Worm (Caenorhabditis elegans): ENCODE results near the gene T07G12.3.

T07G12.3 gene

DNA sequence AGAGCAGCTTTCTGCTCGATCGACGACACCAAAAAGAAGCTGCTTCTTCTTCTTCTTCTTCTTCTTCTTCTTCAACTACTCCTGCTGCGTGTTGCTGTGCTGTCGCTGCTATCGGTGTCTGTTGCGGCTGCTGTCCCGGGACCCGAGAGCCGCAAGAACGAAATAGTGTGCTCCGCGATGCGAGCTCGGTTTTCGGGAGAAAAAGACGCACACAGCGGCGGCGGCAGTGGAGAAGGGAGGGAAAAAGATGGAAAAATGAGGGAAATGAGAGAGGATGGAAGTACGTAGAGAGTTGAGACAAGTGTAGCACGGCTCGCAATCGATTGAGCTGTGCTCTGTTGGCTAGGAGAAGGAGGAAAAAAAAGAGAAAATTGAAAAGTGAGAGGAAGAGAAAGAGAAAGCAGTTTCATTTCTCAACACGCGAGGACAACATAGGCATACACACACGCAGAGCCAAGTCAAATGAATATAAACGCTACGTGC lies 29.9 kb upstream of the T07G12.3 start:
- TF ChIP-seq F13C5.2 (tag; optimal IDR thresholded peaks at IDR 0.05) = peak; percentile 49
- TF ChIP-seq hmbx-1 (tag; optimal IDR thresholded peaks at IDR 0.05) = no peak
- no peak for TF ChIP-seq tbx-37 (GFP tag; conservative IDR thresholded peaks at IDR 0.05)
- no peak for TF ChIP-seq ets-7 (tag; optimal IDR thresholded peaks at IDR 0.05)
- no peak for TF ChIP-seq flt-1 (GFP tag; IDR thresholded peaks at IDR 0.05)
- TF ChIP-seq hmg-4 (GFP tag; optimal IDR thresholded peaks at IDR 0.05) = peak; percentile 45
- no peak for TF ChIP-seq hnd-1 (tag; optimal IDR thresholded peaks at IDR 0.05)
- TF ChIP-seq pes-1 (GFP tag; IDR thresholded peaks at IDR 0.05) = no peak

DNA sequence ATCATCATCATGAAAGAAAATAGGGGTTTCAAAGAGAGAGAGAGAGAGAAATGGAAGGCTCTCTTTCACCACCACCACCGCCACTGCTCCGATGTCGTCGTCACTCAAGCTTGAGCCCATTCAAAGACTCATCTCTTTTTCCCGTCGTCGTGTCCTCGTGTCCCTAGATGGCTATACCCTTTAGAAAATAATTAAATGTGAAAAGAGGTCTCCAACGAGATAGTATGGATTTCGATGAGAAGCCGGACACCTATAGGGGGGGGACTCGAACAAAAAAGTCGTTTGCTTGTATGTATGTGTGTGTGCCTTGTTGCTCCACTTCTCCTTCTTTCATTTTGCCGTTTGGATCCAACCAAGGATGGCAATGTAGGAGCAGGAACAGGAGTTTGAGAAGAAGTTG lies 28.7 kb upstream of the T07G12.3 start:
- TF ChIP-seq B0310.2 (tag; optimal IDR thresholded peaks at IDR 0.05) (no peak), ama-1 (optimal IDR thresholded peaks at IDR 0.05) (no peak), ets-7 (tag; optimal IDR thresholded peaks at IDR 0.05) (no peak), hmbx-1 (tag; optimal IDR thresholded peaks at IDR 0.05) (no peak)

DNA sequence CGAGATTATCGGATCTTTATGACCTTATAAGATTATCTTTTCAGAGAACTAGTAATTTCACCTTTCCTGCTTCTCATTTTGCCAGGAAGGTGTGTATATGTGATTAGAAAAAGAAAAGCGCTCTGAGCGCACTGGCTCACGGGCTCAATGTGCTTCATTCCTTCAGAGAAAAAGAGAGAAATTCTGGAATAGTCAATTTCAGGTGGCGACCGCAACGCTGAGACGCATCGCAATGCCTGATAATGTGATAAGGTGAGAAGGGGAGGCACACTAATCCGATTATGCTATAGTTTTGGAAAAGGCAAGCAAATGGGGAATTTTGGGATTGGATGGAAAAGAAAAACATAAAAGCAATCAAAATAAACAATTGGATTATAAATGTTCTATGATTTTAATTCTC lies 27.7 kb upstream of the T07G12.3 start:
- TF ChIP-seq hmg-4 (GFP tag; optimal IDR thresholded peaks at IDR 0.05) = no peak
- no peak for TF ChIP-seq scrt-1 (GFP tag; IDR thresholded peaks at IDR 0.05)
- TF ChIP-seq tra-4 (tag; optimal IDR thresholded peaks at IDR 0.05) = no peak
- no peak for TF ChIP-seq aly-1 (tag; optimal IDR thresholded peaks at IDR 0.05)
- TF ChIP-seq hnd-1 (tag; optimal IDR thresholded peaks at IDR 0.05) = no peak
- no peak for TF ChIP-seq B0310.2 (tag; optimal IDR thresholded peaks at IDR 0.05)
- no peak for TF ChIP-seq ets-7 (tag; optimal IDR thresholded peaks at IDR 0.05)
- TF ChIP-seq hmbx-1 (tag; optimal IDR thresholded peaks at IDR 0.05) = no peak

DNA sequence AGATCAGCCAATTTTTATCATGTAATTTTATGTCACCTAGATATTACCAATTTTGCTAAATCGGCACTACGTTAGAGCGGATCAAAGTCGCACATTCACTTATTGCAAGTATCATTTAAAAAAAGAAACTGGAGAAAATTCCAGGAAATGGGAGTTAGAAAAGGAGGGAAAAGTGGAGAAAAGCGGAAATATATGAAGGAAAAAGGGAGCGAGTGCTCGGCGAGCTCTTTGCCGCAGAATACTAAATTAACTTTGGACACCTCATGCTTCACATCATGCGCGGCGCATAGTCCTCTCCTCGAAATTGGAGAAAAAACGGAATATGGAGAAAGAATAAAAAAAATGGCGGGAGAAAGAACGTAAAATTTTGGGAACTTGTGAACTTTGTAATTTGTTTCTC lies 26.2 kb upstream of the T07G12.3 start:
- TF ChIP-seq ceh-13 (GFP tag; optimal IDR thresholded peaks at IDR 0.05) (no peak), hmg-4 (GFP tag; optimal IDR thresholded peaks at IDR 0.05) (no peak), scrt-1 (GFP tag; IDR thresholded peaks at IDR 0.05) (no peak), B0310.2 (tag; optimal IDR thresholded peaks at IDR 0.05) (no peak)

DNA sequence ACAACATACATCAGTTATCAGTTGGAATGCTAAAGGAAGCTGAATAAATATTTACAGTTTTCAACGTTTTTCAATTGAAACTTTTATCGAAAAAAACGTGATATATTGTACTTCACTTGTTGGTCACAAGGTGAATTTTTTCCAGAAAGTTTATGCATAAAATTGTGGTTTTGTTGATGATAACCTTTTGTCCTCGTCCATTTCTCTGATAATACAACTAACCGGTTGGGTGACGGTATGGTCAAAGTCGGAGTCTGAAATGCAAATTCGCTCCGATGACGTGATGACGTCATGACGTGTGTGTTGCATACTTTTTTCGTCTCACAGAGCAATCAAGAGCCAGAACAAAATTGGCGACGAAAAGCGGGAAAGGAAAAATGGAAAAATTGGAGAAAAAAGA lies 22.3 kb upstream of the T07G12.3 start:
- TF ChIP-seq hmg-4 (GFP tag; optimal IDR thresholded peaks at IDR 0.05) (no peak), tra-4 (tag; optimal IDR thresholded peaks at IDR 0.05) (no peak), tbx-37 (GFP tag; conservative IDR thresholded peaks at IDR 0.05) (no peak), sea-1 (GFP tag; conservative IDR thresholded peaks at IDR 0.05) (no peak), ets-7 (tag; optimal IDR thresholded peaks at IDR 0.05) (no peak), tbx-11 (GFP tag; IDR thresholded peaks at IDR 0.05) (no peak), scrt-1 (GFP tag; IDR thresholded peaks at IDR 0.05) (no peak), B0310.2 (tag; optimal IDR thresholded peaks at IDR 0.05) (no peak)

DNA sequence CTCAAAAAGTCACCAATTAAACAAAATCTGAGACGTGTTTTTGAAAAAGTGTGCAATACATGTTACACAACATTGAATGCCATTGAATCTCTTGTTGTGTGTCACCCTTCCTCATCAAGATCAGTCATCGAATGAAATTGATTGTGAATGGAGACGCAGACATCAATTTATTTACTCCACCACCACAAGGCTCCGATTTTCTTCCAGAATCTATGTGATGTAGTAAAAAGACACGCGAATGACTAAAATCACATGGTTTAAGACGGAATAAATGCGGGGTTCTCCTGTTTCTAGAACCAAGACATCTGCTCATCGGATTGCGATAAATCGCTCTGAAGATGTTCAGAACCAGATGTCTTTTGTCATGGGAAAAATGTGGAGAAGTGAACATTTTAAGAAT lies 21.0 kb upstream of the T07G12.3 start:
- no peak for TF ChIP-seq ceh-36 (tag; optimal IDR thresholded peaks at IDR 0.05)
- no peak for TF ChIP-seq sea-1 (GFP tag; conservative IDR thresholded peaks at IDR 0.05)
- no peak for TF ChIP-seq flt-1 (GFP tag; IDR thresholded peaks at IDR 0.05)
- TF ChIP-seq hmbx-1 (tag; optimal IDR thresholded peaks at IDR 0.05) = no peak
- TF ChIP-seq ama-1 (optimal IDR thresholded peaks at IDR 0.05) = no peak

DNA sequence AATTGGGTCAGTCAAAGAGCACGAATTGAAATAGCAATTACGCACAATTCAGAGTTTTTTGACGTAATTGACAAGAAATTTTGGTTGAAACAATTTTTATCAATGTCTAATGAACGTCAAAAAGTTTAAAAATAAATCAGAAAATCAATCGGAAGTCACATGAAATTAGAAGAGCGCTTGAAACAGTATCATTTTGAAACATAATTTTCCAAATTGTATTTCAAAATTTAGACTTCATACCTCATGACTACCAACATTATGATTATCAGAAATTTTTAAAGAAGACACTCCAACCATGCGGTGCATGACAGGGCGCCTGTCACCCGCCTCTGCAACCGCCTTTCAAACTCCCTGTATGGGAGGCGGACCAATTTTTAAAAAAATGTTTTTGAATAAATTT lies 20.5 kb upstream of the T07G12.3 start:
- TF ChIP-seq pes-1 (GFP tag; IDR thresholded peaks at IDR 0.05) = no peak
- TF ChIP-seq ceh-13 (GFP tag; optimal IDR thresholded peaks at IDR 0.05) = no peak
- no peak for TF ChIP-seq F13C5.2 (tag; optimal IDR thresholded peaks at IDR 0.05)
- no peak for TF ChIP-seq tbx-11 (GFP tag; IDR thresholded peaks at IDR 0.05)
- TF ChIP-seq ama-1 (optimal IDR thresholded peaks at IDR 0.05) = no peak
- no peak for TF ChIP-seq hnd-1 (tag; optimal IDR thresholded peaks at IDR 0.05)
- TF ChIP-seq ceh-36 (tag; optimal IDR thresholded peaks at IDR 0.05) = no peak
- TF ChIP-seq flt-1 (GFP tag; IDR thresholded peaks at IDR 0.05) = no peak
- TF ChIP-seq aly-1 (tag; optimal IDR thresholded peaks at IDR 0.05) = no peak
- TF ChIP-seq tra-4 (tag; optimal IDR thresholded peaks at IDR 0.05) = no peak
- TF ChIP-seq tbx-37 (GFP tag; conservative IDR thresholded peaks at IDR 0.05) = no peak
- no peak for TF ChIP-seq hmbx-1 (tag; optimal IDR thresholded peaks at IDR 0.05)
- TF ChIP-seq sea-1 (GFP tag; conservative IDR thresholded peaks at IDR 0.05) = no peak
- no peak for TF ChIP-seq ets-7 (tag; optimal IDR thresholded peaks at IDR 0.05)
- no peak for TF ChIP-seq B0310.2 (tag; optimal IDR thresholded peaks at IDR 0.05)
- no peak for TF ChIP-seq hmg-4 (GFP tag; optimal IDR thresholded peaks at IDR 0.05)
- no peak for TF ChIP-seq scrt-1 (GFP tag; IDR thresholded peaks at IDR 0.05)

DNA sequence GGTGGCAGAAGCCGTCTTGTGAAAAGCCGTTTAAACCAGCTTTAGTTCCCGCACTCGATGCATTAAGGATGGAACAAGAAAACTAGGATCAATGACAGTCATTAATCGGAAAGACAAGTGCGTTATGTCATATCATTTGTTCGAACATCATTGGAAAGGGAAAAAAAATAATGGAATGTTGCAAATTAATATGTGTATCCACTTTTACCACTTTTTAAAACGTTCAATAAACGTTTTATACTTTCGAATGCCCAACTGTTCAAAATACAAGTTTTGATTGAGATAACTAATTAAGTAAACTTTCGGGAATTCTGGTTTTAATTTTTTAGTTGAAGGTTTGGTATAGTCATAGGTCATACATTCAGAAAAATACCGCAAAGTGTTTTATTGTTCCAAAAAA lies 18.6 kb upstream of the T07G12.3 start, which contains the start of gene C02F4.4:
C02F4.4 (minus strand) TSS at position 101 of the 400 bp plus-strand sequence.
- TF ChIP-seq tra-4 (tag; optimal IDR thresholded peaks at IDR 0.05) = no peak
- TF ChIP-seq pes-1 (GFP tag; IDR thresholded peaks at IDR 0.05) = no peak
- no peak for TF ChIP-seq ama-1 (optimal IDR thresholded peaks at IDR 0.05)

DNA sequence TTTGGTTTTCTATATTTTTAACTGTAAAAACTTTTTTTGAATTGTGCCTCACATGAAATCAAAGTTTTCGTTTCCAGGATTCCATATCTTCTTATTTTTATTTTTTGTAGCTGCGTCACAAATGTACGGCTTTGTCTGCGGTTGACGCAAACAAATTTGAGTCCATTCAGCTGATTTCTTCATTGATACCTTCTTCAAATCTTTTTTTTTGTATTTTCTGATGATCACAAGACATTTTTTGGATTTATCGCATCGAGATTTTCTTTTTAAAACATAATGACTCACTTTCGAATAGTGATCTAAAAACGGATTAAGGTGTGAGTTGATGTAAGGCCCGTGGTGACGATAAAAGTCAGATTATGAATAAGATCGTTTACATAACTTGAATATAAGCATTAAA lies 15.1 kb upstream of the T07G12.3 start:
- TF ChIP-seq flt-1 (GFP tag; IDR thresholded peaks at IDR 0.05) (no peak), tra-4 (tag; optimal IDR thresholded peaks at IDR 0.05) (no peak), F13C5.2 (tag; optimal IDR thresholded peaks at IDR 0.05) (no peak), hmg-4 (GFP tag; optimal IDR thresholded peaks at IDR 0.05) (no peak), ceh-36 (tag; optimal IDR thresholded peaks at IDR 0.05) (no peak), ceh-13 (GFP tag; optimal IDR thresholded peaks at IDR 0.05) (no peak), hnd-1 (tag; optimal IDR thresholded peaks at IDR 0.05) (no peak), sea-1 (GFP tag; conservative IDR thresholded peaks at IDR 0.05) (no peak), pes-1 (GFP tag; IDR thresholded peaks at IDR 0.05) (no peak), ama-1 (optimal IDR thresholded peaks at IDR 0.05) (no peak), hmbx-1 (tag; optimal IDR thresholded peaks at IDR 0.05) (no peak)
